Worm (Caenorhabditis elegans) whole organism, L2 larva: ENCODE data around the gene F36A4.2.

Source experiments
- ceh-82 ChIP-seq: fragments of 150-350 bp; optimal IDR thresholded peaks from 2 replicates; lab custom pipeline; 2014; ENCODE audit warnings: missing biosample characterization, missing genetic modification characterization
- dmd-4 ChIP-seq: sonication (generic microtip); optimal IDR thresholded peaks from 2 replicates; lab custom pipeline; 2017; ENCODE audit warnings: missing biosample characterization, missing genetic modification characterization
- egl-27 ChIP-seq: sonication (generic microtip); optimal IDR thresholded peaks from 3 replicates; lab custom pipeline; 2017; ENCODE audit warnings: missing biosample characterization, missing genetic modification reagents, missing genetic modification characterization
- fos-1 ChIP-seq: fragments of 150-350 bp; optimal IDR thresholded peaks from 2 replicates; lab custom pipeline; 2014; ENCODE audit warnings: missing biosample characterization, missing genetic modification characterization
- lin-39 ChIP-seq: fragments of 150-350 bp; optimal IDR thresholded peaks from 2 replicates; lab custom pipeline; 2014; ENCODE audit warnings: missing biosample characterization, missing genetic modification reagents, missing genetic modification characterization
- lsy-2 ChIP-seq, 2 experiments: fragments of 150-350 bp in 1 of 2; sonication (generic microtip) in 1 of 2; optimal IDR thresholded peaks; 2 replicates each; lab custom pipeline; 2014 to 2017; ENCODE audit warnings: missing biosample characterization in 2 of 2, missing genetic modification characterization in 2 of 2
- nhr-12 ChIP-seq: fragments of 150-350 bp; optimal IDR thresholded peaks from 2 replicates; lab custom pipeline; 2014; ENCODE audit warnings: missing biosample characterization, missing genetic modification characterization
- nhr-25 ChIP-seq: fragments of 150-350 bp; sonication (generic microtip); optimal IDR thresholded peaks from 3 replicates; lab custom pipeline; 2014; ENCODE audit warnings: missing biosample characterization, missing genetic modification characterization
- nhr-6 ChIP-seq: fragments of 150-350 bp; optimal IDR thresholded peaks from 2 replicates; lab custom pipeline; 2014; ENCODE audit warnings: missing biosample characterization, missing genetic modification characterization
- skn-1 ChIP-seq: sonication (generic microtip); optimal IDR thresholded peaks from 2 replicates; lab custom pipeline; 2017; ENCODE audit warnings: missing biosample characterization, missing genetic modification characterization
- sma-3 ChIP-seq: sonication (generic microtip); optimal IDR thresholded peaks from 2 replicates; lab custom pipeline; 2016; ENCODE audit warnings: missing genetic modification reagents, missing genetic modification characterization, missing compliant biosample characterization
- unc-39 ChIP-seq: fragments of 150-350 bp; optimal IDR thresholded peaks from 2 replicates; lab custom pipeline; 2014; ENCODE audit warnings: missing biosample characterization, missing genetic modification characterization
- unc-62 ChIP-seq: fragments of 150-350 bp; optimal IDR thresholded peaks from 2 replicates; lab custom pipeline; 2014; ENCODE audit warnings: missing biosample characterization, missing genetic modification reagents, missing genetic modification characterization

DNA sequence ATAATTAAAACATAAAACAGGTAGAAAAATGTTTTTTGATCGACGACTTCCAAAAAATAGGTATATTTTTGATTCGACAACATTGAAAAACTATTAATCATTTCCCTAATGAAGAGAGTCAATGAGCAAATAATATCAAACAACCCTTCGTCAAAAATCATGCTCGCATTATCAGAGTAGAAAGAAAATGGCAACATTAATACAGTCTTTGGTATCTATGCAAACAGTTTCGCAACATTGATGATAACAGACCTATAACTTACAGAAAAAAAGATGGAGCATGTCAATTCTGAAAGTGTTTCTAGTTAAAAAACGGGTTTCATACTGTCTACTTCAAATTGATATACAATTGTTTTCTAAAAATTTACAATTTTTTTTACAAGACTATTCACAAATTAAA is 14.0 kb downstream of the F36A4.2 start:
- TF ChIP-seq unc-62 (GFP tag; lab: Kevin White, UChicago) = no peak
- no peak for TF ChIP-seq nhr-6 (tag; lab: Kevin White, UChicago)
- no peak for TF ChIP-seq unc-39 (tag; lab: Kevin White, UChicago)
- no peak for TF ChIP-seq ceh-82 (tag; lab: Kevin White, UChicago)
- no peak for TF ChIP-seq lin-39 (tag; lab: Kevin White, UChicago)
- TF ChIP-seq skn-1 = peak; percentile 8
- TF ChIP-seq nhr-25 (tag; lab: Kevin White, UChicago) = no peak
- TF ChIP-seq egl-27 (tag; lab: Kevin White, UChicago) = no peak
- peak; percentile 89 for TF ChIP-seq fos-1 (tag; lab: Kevin White, UChicago)
- no peak for TF ChIP-seq nhr-12 (tag; lab: Kevin White, UChicago)
- no peak for TF ChIP-seq sma-3 (GFP tag; lab: Kevin White, UChicago)
- no peak for TF ChIP-seq dmd-4
- TF ChIP-seq lsy-2 (tag; optimal IDR thresholded peaks at IDR 0.05; lab: Kevin White, UChicago) = no peak
